Worm (Caenorhabditis elegans) whole organism, L4 larva: Measurements from ENCODE around the gene mnk-1.
A peak's percentile ranks its signal among the peaks of the same experiment; 100 is the strongest.

Source experiments
- F49E8.2 ChIP-seq: sonication (generic microtip); optimal IDR thresholded peaks from 2 replicates; lab custom pipeline; 2016; ENCODE audit warnings: missing compliant biosample characterization, mild to moderate bottlenecking, missing genetic modification characterization, borderline replicate concordance
- R02D3.7 ChIP-seq: fragments of 150-350 bp; sonication (generic microtip); optimal IDR thresholded peaks from 3 replicates; lab custom pipeline; 2014; ENCODE audit warnings: missing biosample characterization, missing genetic modification characterization
- Y105C5A.15 ChIP-seq: fragments of 200-800 bp; sonication (Bioruptor generic); IDR thresholded peaks from 2 replicates; pipeline ENCODE4 v1.3.6; 2022; ENCODE audit warnings: missing genetic modification characterization, missing compliant biosample characterization
- Y5F2A.4 ChIP-seq: fragments of 200-800 bp; sonication (Bioruptor generic); optimal IDR thresholded peaks from 2 replicates; lab custom pipeline; 2018; ENCODE audit warnings: mild to moderate bottlenecking, missing genetic modification characterization, missing compliant biosample characterization
- ZK337.2 ChIP-seq: fragments of 200-800 bp; sonication (Bioruptor generic); IDR thresholded peaks from 2 replicates; pipeline ENCODE4 v1.3.6; 2022; ENCODE audit warnings: missing genetic modification reagents, missing genetic modification characterization, missing compliant biosample characterization
- ZK546.5 ChIP-seq, 2 experiments: sonication (generic microtip); optimal IDR thresholded peaks; 2 replicates each; lab custom pipeline; 2017; ENCODE audit warnings: missing biosample characterization in 2 of 2, missing genetic modification characterization in 2 of 2
- aha-1 ChIP-seq: fragments of 150-350 bp; peaks from one replicate; lab custom pipeline; 2014; ENCODE audit warnings: missing biosample characterization, missing genetic modification characterization
- ceh-62 ChIP-seq: sonication (generic microtip); optimal IDR thresholded peaks from 2 replicates; lab custom pipeline; 2017; ENCODE audit warnings: missing biosample characterization, missing genetic modification characterization
- ceh-82 ChIP-seq: sonication (generic microtip); optimal IDR thresholded peaks from 2 replicates; lab custom pipeline; 2017; ENCODE audit warnings: missing biosample characterization, missing genetic modification characterization
- cey-2 ChIP-seq: sonication (generic microtip); optimal IDR thresholded peaks from 3 replicates; lab custom pipeline; 2017; ENCODE audit warnings: missing genetic modification characterization, mild to moderate bottlenecking, missing compliant biosample characterization, antibody characterized with exemption, borderline replicate concordance; ENCODE audit not compliant: insufficient read depth
- daf-12 ChIP-seq: fragments of 150-350 bp; optimal IDR thresholded peaks from 2 replicates; lab custom pipeline; 2014; ENCODE audit warnings: missing biosample characterization, missing genetic modification reagents, missing genetic modification characterization
- daf-16 ChIP-seq, 3 experiments: sonication (generic microtip); optimal IDR thresholded peaks; 2 replicates each; lab custom pipeline; 2016 to 2017; ENCODE audit warnings: missing genetic modification characterization in 3 of 3, missing genetic modification reagents in 3 of 3, mild to moderate bottlenecking in 2 of 3, missing compliant biosample characterization in 2 of 3, missing biosample characterization in 1 of 3, moderate library complexity in 1 of 3
- daf-8 ChIP-seq: fragments of 200-800 bp; sonication (Bioruptor generic); IDR thresholded peaks from 2 replicates; pipeline ENCODE4 v1.3.6; 2022; ENCODE audit warnings: missing genetic modification characterization, missing compliant biosample characterization
- dmd-6 ChIP-seq: fragments of 200-800 bp; sonication (Bioruptor generic); IDR thresholded peaks from 2 replicates; pipeline ENCODE4 v1.3.6; 2022; ENCODE audit warnings: missing genetic modification reagents, missing genetic modification characterization, missing compliant biosample characterization
- dmd-8 ChIP-seq: fragments of 200-800 bp; sonication (Bioruptor generic); IDR thresholded peaks from 2 replicates; pipeline ENCODE4 v1.3.6; 2022; ENCODE audit warnings: missing genetic modification characterization, missing compliant biosample characterization
- egl-43 ChIP-seq: fragments of 200-800 bp; sonication (Bioruptor generic); IDR thresholded peaks from 2 replicates; pipeline ENCODE4 v1.3.6; 2022; ENCODE audit warnings: missing genetic modification reagents, missing genetic modification characterization, missing compliant biosample characterization
- fos-1 ChIP-seq: fragments of 150-350 bp; optimal IDR thresholded peaks from 2 replicates; lab custom pipeline; 2014; ENCODE audit warnings: missing biosample characterization, missing genetic modification characterization
- hlh-30 ChIP-seq: sonication (generic microtip); optimal IDR thresholded peaks from 2 replicates; lab custom pipeline; 2017; ENCODE audit warnings: antibody characterized with exemption, mild to moderate bottlenecking, missing genetic modification characterization, missing compliant biosample characterization; ENCODE audit not compliant: insufficient read depth
- hmg-1.1 ChIP-seq: fragments of 200-800 bp; sonication (Bioruptor generic); IDR thresholded peaks from 2 replicates; pipeline ENCODE4 v1.3.6; 2022; ENCODE audit warnings: missing genetic modification reagents, missing genetic modification characterization, missing compliant biosample characterization
- lin-29 ChIP-seq: fragments of 200-800 bp; sonication (Bioruptor generic); IDR thresholded peaks from 2 replicates; pipeline ENCODE4 v1.3.6; 2022; ENCODE audit warnings: missing genetic modification reagents, missing genetic modification characterization, missing compliant biosample characterization
- lin-38 ChIP-seq: fragments of 200-800 bp; sonication (Bioruptor generic); IDR thresholded peaks from 2 replicates; pipeline ENCODE4 v1.3.6; 2022; ENCODE audit warnings: missing genetic modification reagents, missing genetic modification characterization, missing compliant biosample characterization
- mdl-1 ChIP-seq, 2 experiments: fragments of 150-350 bp in 1 of 2; sonication (generic microtip) in 1 of 2; optimal IDR thresholded peaks; 2 replicates each; lab custom pipeline; 2014 to 2017; ENCODE audit warnings: missing biosample characterization in 2 of 2, missing genetic modification characterization in 2 of 2
- mep-1 ChIP-seq: fragments of 150-350 bp; sonication (generic microtip); optimal IDR thresholded peaks from 3 replicates; lab custom pipeline; 2014; ENCODE audit warnings: missing biosample characterization, missing genetic modification characterization
- mxl-2 ChIP-seq: fragments of 200-800 bp; sonication (Bioruptor generic); conservative IDR thresholded peaks from 2 replicates; pipeline ENCODE4 v1.3.6; 2022; ENCODE audit warnings: missing genetic modification reagents, missing genetic modification characterization, missing compliant biosample characterization
- mxl-3 ChIP-seq: fragments of 200-800 bp; sonication (Bioruptor generic); optimal IDR thresholded peaks from 2 replicates; lab custom pipeline; 2018; ENCODE audit warnings: mild to moderate bottlenecking, missing genetic modification characterization, missing compliant biosample characterization
- nhr-10 ChIP-seq: fragments of 150-350 bp; optimal IDR thresholded peaks from 2 replicates; lab custom pipeline; 2014; ENCODE audit warnings: missing biosample characterization, missing genetic modification characterization
- nhr-102 ChIP-seq: sonication (generic microtip); optimal IDR thresholded peaks from 2 replicates; lab custom pipeline; 2016; ENCODE audit warnings: mild to moderate bottlenecking, missing genetic modification characterization, moderate library complexity, missing compliant biosample characterization
- nhr-11 ChIP-seq: fragments of 150-350 bp; optimal IDR thresholded peaks from 2 replicates; lab custom pipeline; 2014; ENCODE audit warnings: missing biosample characterization, missing genetic modification characterization
- nhr-237 ChIP-seq: sonication (generic microtip); optimal IDR thresholded peaks from 2 replicates; lab custom pipeline; 2017; ENCODE audit warnings: missing biosample characterization, missing genetic modification characterization
- nhr-28 ChIP-seq: fragments of 150-350 bp; optimal IDR thresholded peaks from 2 replicates; lab custom pipeline; 2014; ENCODE audit warnings: missing biosample characterization, missing genetic modification characterization
- nhr-76 ChIP-seq: fragments of 150-350 bp; optimal IDR thresholded peaks from 2 replicates; lab custom pipeline; 2014; ENCODE audit warnings: missing biosample characterization, missing genetic modification characterization
- pqm-1 ChIP-seq: sonication (generic microtip); optimal IDR thresholded peaks from 2 replicates; lab custom pipeline; 2017; ENCODE audit warnings: missing biosample characterization, missing genetic modification characterization
- saeg-2 ChIP-seq: fragments of 200-800 bp; sonication (Bioruptor generic); IDR thresholded peaks from 2 replicates; pipeline ENCODE4 v1.3.6; 2022; ENCODE audit warnings: missing genetic modification reagents, missing genetic modification characterization, missing compliant biosample characterization
- set-16 ChIP-seq: fragments of 200-800 bp; sonication (Bioruptor generic); IDR thresholded peaks from 2 replicates; pipeline ENCODE4 v1.3.6; 2022; ENCODE audit warnings: missing genetic modification reagents, missing genetic modification characterization, missing compliant biosample characterization
- spr-1 ChIP-seq: sonication (generic microtip); optimal IDR thresholded peaks from 2 replicates; lab custom pipeline; 2016; ENCODE audit warnings: mild to moderate bottlenecking, missing genetic modification characterization, missing compliant biosample characterization
- tra-1 ChIP-seq: fragments of 200-800 bp; sonication (Bioruptor generic); IDR thresholded peaks from 2 replicates; pipeline ENCODE4 v1.3.6; 2022; ENCODE audit warnings: missing genetic modification reagents, missing genetic modification characterization, missing compliant biosample characterization
- unc-130 ChIP-seq: sonication (generic microtip); optimal IDR thresholded peaks from 2 replicates; lab custom pipeline; 2016; ENCODE audit warnings: missing genetic modification reagents, missing genetic modification characterization, missing compliant biosample characterization
- unc-39 ChIP-seq: sonication (generic microtip); optimal IDR thresholded peaks from 2 replicates; lab custom pipeline; 2017; ENCODE audit warnings: missing biosample characterization, missing genetic modification characterization
- vab-7 ChIP-seq: fragments of 200-800 bp; sonication (Bioruptor generic); IDR thresholded peaks from 2 replicates; pipeline ENCODE4 v1.3.6; 2022; ENCODE audit warnings: missing genetic modification reagents, missing genetic modification characterization, missing compliant biosample characterization
- zfp-3 ChIP-seq: fragments of 200-800 bp; sonication (Bioruptor generic); conservative IDR thresholded peaks from 2 replicates; pipeline ENCODE4 v1.3.6; 2022; ENCODE audit warnings: missing genetic modification reagents, missing genetic modification characterization, missing compliant biosample characterization

The mnk-1 gene

DNA sequence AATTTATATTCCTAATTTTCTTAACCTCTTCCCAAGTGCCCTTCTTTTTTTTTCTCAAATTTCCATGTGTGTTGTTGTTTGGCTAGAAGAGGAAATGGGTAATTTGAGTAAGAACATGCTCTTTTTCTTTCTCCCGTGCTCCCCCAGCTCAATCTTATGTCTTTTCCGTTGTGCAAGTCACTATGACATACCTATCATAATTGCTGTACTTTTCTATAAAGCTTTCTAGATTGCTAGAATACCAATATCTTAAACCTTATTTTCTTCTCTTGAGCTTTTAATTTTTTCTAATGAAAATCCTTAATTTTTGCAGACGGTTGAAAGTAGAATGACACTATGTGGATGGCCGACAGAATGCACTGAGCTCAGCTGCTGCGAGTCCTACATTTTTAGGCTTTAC, 15.5 kb upstream of the mnk-1 start, which contains the start of gene txt-13:
Gene txt-13 (plus strand): TSS at position 301 of the 400 bp plus-strand sequence.
- TF ChIP-seq daf-8 (GFP tag; lab: Robert Waterston, UW) = no peak

DNA sequence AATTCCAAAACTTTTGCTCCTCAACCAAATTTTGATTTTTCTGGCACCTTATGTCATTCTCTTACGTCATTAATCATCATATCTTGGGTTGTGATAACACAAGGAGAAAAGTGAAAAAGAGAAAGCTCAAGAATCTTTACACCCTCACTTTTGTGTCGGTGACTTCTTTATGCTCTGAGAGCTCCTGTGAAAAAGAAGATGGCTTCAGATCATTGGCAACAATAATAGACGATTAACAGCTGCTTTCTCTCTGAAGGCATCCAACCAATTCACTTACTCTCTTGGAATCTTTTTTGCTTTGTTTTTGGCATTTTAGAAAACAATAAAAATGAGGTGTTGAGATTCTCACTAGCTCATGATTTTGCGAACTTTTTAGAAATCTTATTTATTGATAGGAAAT, 14.7 kb upstream of the mnk-1 start:
- TF ChIP-seq unc-130 (GFP tag; lab: Kevin White, UChicago) (no peak), hlh-30 (tag; lab: Kevin White, UChicago) (no peak), F49E8.2 (tag; lab: Kevin White, UChicago) (no peak), daf-16 (GFP tag; optimal IDR thresholded peaks at IDR 0.05; lab: Kevin White, UChicago) (peak in 1 of 2 experiments; percentile 54), daf-16 (tag; optimal IDR thresholded peaks at IDR 0.05; lab: Kevin White, UChicago) (no peak), unc-39 (tag; lab: Kevin White, UChicago) (no peak), nhr-11 (peak; percentile 75), zfp-3 (GFP tag; lab: Robert Waterston, UW) (no peak)
- TF ChIP-seq, all 104 proteins: peak for 2

DNA sequence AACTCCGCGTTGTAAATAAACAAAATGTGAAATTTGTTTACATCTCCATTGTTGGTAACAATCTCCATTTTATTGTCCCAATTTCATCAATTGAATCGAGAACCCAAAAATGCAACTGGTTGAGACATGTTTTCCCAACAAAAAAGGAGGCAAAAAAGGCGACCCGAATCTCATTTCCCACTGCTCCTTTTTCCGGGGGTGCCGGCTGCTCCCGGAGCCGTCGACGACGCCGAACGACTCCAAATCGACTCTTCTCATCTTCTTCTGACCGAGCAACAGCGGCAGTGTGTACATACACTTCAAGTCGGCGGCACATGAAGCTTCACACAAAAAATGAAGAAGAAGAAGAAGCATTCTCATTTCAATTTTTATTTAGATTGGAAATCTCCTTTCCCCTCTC, 11.6 kb upstream of the mnk-1 start:
- TF ChIP-seq spr-1 (tag; lab: Kevin White, UChicago) (no peak), nhr-11 (no peak), set-16 (GFP tag; lab: Robert Waterston, UW) (peak; percentile 53; the same call in 1 of the 2 replicates), aha-1 (tag; lab: Kevin White, UChicago) (peak; percentile 77), Y105C5A.15 (GFP tag; lab: Robert Waterston, UW) (no peak), ZK337.2 (GFP tag; lab: Robert Waterston, UW) (no peak)

DNA sequence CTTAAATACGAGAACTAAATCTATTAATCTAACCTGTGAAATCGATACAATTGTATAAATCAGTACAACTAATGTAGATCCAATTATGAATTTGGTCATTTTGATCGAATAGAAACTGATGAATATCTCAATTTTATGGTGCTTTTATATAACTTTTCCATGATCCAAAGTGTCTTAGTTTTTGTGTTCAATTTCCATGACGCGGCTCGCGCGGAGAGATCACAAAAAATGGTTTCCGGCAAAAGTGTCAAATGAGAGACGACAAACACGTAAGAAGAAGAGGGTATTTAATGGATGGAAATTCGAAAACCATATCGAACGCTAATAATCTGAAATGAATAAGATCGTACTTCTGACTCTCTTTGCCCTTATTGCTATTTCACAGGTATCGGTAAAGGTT, 9.7 kb upstream of the mnk-1 start, which contains the start of the genes C06A1.6 and C06A1.7:
Gene C06A1.6 (minus strand): TSS at position 101 of the 400 bp plus-strand sequence.
Gene C06A1.7 (plus strand): TSS at position 314 of the 400 bp plus-strand sequence.
- TF ChIP-seq saeg-2 (GFP tag; lab: Robert Waterston, UW) (no peak), ceh-82 (tag; lab: Kevin White, UChicago) (no peak), mxl-2 (GFP tag; lab: Robert Waterston, UW) (no peak), pqm-1 (tag; lab: Kevin White, UChicago) (no peak), tra-1 (GFP tag; lab: Robert Waterston, UW) (no peak), lin-29 (GFP tag; lab: Robert Waterston, UW) (no peak), nhr-237 (tag; lab: Kevin White, UChicago) (no peak), lin-38 (GFP tag; lab: Robert Waterston, UW) (no peak), nhr-28 (tag; lab: Kevin White, UChicago) (no peak), ceh-62 (tag; lab: Kevin White, UChicago) (no peak), nhr-102 (tag; lab: Kevin White, UChicago) (no peak)

DNA sequence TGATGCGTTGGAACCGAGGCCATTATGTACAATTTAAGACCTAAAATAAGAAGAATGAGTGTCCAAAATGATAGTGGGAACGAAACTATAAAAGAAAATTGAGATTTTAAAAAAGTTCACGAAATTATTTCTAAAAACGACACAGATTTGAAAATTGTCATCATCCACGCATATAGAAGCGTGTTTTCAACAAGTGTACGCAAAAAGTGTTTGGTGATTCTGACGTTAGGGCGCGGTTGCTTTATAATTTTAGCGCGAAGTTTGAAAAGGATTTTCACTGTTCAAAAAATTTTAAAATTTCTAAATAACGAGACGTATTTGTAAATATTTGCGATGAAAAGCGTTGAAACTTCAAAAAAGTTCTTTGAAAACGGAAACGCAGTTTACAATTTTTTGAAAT, 8.5 kb upstream of the mnk-1 start, which contains the start of gene cdc-48.1:
Gene cdc-48.1 (minus strand): TSS at position 40 of the 400 bp plus-strand sequence.
- TF ChIP-seq ZK546.5 (tag; optimal IDR thresholded peaks at IDR 0.05; lab: Kevin White, UChicago) = peak in 1 of 2 experiments; percentile 90
- peak; percentile 72; the same call in 1 of the 2 replicates for TF ChIP-seq dmd-8 (GFP tag; lab: Robert Waterston, UW)
- peak; percentile 95 for TF ChIP-seq cey-2
- TF ChIP-seq vab-7 (GFP tag; lab: Robert Waterston, UW) = peak; percentile 99
- TF ChIP-seq R02D3.7 (tag; lab: Kevin White, UChicago) = peak; percentile 67
- peak; percentile 99 for TF ChIP-seq hmg-1.1
- peak; percentile 91 for TF ChIP-seq nhr-76
- peak; percentile 95 for TF ChIP-seq egl-43 (GFP tag; lab: Robert Waterston, UW)
- peak; percentile 73 to 98 for TF ChIP-seq mdl-1 (tag; optimal IDR thresholded peaks at IDR 0.05; lab: Kevin White, UChicago)
- TF ChIP-seq aha-1 (tag; lab: Kevin White, UChicago) = peak; percentile 100
- TF ChIP-seq nhr-10 (tag; lab: Kevin White, UChicago) = peak; percentile 98
- TF ChIP-seq daf-16 (GFP tag; optimal IDR thresholded peaks at IDR 0.05; lab: Kevin White, UChicago) = peak; percentile 91 to 94
- TF ChIP-seq daf-16 (tag; optimal IDR thresholded peaks at IDR 0.05; lab: Kevin White, UChicago) = peak; percentile 97
- peak; percentile 99 for TF ChIP-seq nhr-28 (tag; lab: Kevin White, UChicago)
- peak; percentile 98 for TF ChIP-seq pqm-1 (tag; lab: Kevin White, UChicago)
- peak; percentile 100 for TF ChIP-seq mep-1 (tag; lab: Kevin White, UChicago)
- peak; percentile 96 for TF ChIP-seq mxl-3 (GFP tag; lab: Kevin White, UChicago)
- TF ChIP-seq daf-12 (tag; lab: Kevin White, UChicago) = peak; percentile 35
- peak; percentile 92; the same call in 1 of the 2 replicates for TF ChIP-seq daf-8 (GFP tag; lab: Robert Waterston, UW)
- peak; percentile 98 for TF ChIP-seq saeg-2 (GFP tag; lab: Robert Waterston, UW)
- peak; percentile 93 for TF ChIP-seq fos-1 (tag; lab: Kevin White, UChicago)
- peak; percentile 100 for TF ChIP-seq tra-1 (GFP tag; lab: Robert Waterston, UW)
- TF ChIP-seq Y5F2A.4 (GFP tag; lab: Kevin White, UChicago) = peak; percentile 97
- peak; percentile 100 for TF ChIP-seq dmd-6 (GFP tag; lab: Robert Waterston, UW)
- peak; percentile 100 for TF ChIP-seq nhr-11
- peak; percentile 89 for TF ChIP-seq nhr-237 (tag; lab: Kevin White, UChicago)
- peak; percentile 100 for TF ChIP-seq zfp-3 (GFP tag; lab: Robert Waterston, UW)
